Fruit fly (Drosophila melanogaster) whole organism, embryonic: Measurements from ENCODE around the gene Flad1.

ENCODE experiments used
- Ada2b ChIP-seq: fragments of 200-800 bp; sonication (Bioruptor generic); IDR thresholded peaks from 2 replicates; pipeline ENCODE4 v1.3.6; 2022; ENCODE audit warnings: missing biosample characterization, missing genetic modification characterization
- CG10209 ChIP-seq: fragments of 200-800 bp; sonication (Bioruptor generic); optimal IDR thresholded peaks from 3 replicates; lab custom pipeline; 2017; ENCODE audit warnings: missing biosample characterization, mild to moderate bottlenecking, missing genetic modification characterization, missing genetic modification reagents
- CG10267 ChIP-seq: fragments of 200-800 bp; sonication (Bioruptor generic); optimal IDR thresholded peaks from 2 replicates; lab custom pipeline; 2018; ENCODE audit warnings: missing biosample characterization, mild to moderate bottlenecking, missing genetic modification characterization, moderate library complexity
- CG12769 ChIP-seq: fragments of 200-800 bp; sonication (Bioruptor generic); optimal IDR thresholded peaks from 2 replicates; lab custom pipeline; 2019; ENCODE audit warnings: missing biosample characterization, mild to moderate bottlenecking, missing genetic modification characterization, moderate library complexity
- CG15696 ChIP-seq: fragments of 200-800 bp; sonication (Bioruptor generic); optimal IDR thresholded peaks from 2 replicates; lab custom pipeline; 2019; ENCODE audit warnings: missing biosample characterization, mild to moderate bottlenecking, missing genetic modification characterization, moderate library complexity
- CG1647 ChIP-seq: fragments of 200-800 bp; sonication (Bioruptor generic); optimal IDR thresholded peaks from 3 replicates; lab custom pipeline; 2016; ENCODE audit warnings: missing biosample characterization, missing genetic modification characterization
- CG17186 ChIP-seq: fragments of 200-800 bp; sonication (Bioruptor generic); optimal IDR thresholded peaks from 3 replicates; lab custom pipeline; 2017; ENCODE audit warnings: missing biosample characterization, missing genetic modification reagents, missing genetic modification characterization
- CG18599 ChIP-seq: fragments of 200-800 bp; sonication (Bioruptor generic); optimal IDR thresholded peaks from 3 replicates; lab custom pipeline; 2017; ENCODE audit warnings: missing biosample characterization, missing genetic modification characterization, mild to moderate bottlenecking, moderate library complexity, missing genetic modification reagents
- CG18764 ChIP-seq: fragments of 200-800 bp; sonication (Bioruptor generic); optimal IDR thresholded peaks from 3 replicates; lab custom pipeline; 2016; ENCODE audit warnings: missing biosample characterization, missing genetic modification characterization
- CG2712 ChIP-seq: fragments of 200-800 bp; optimal IDR thresholded peaks from 3 replicates; lab custom pipeline; 2019; ENCODE audit warnings: missing biosample characterization, mild to moderate bottlenecking, missing genetic modification characterization, moderate library complexity
- CG31365 ChIP-seq: fragments of 200-800 bp; sonication (Bioruptor generic); optimal IDR thresholded peaks from 2 replicates; lab custom pipeline; 2018; ENCODE audit warnings: missing biosample characterization, mild to moderate bottlenecking, missing genetic modification characterization
- CG31441 ChIP-seq: fragments of 200-800 bp; sonication (Bioruptor generic); IDR thresholded peaks from 2 replicates; pipeline ENCODE4 v1.3.6; 2022; ENCODE audit warnings: missing biosample characterization, missing genetic modification characterization
- CG33213 ChIP-seq: fragments of 200-800 bp; sonication (Bioruptor generic); optimal IDR thresholded peaks from 3 replicates; lab custom pipeline; 2016; ENCODE audit warnings: missing biosample characterization, missing genetic modification characterization
- CG33557 ChIP-seq: fragments of 200-800 bp; sonication (Bioruptor generic); optimal IDR thresholded peaks from 2 replicates; lab custom pipeline; 2019; ENCODE audit warnings: missing biosample characterization, mild to moderate bottlenecking, missing genetic modification characterization, moderate library complexity
- CG4404 ChIP-seq: fragments of 200-800 bp; sonication (Bioruptor generic); IDR thresholded peaks from 2 replicates; pipeline ENCODE4 v1.3.6; 2022; ENCODE audit warnings: missing biosample characterization, missing genetic modification characterization
- CG6254 ChIP-seq: fragments of 200-800 bp; sonication (Bioruptor generic); optimal IDR thresholded peaks from 3 replicates; lab custom pipeline; 2017; ENCODE audit warnings: mild to moderate bottlenecking, missing biosample characterization, missing genetic modification reagents, missing genetic modification characterization
- CG8290 ChIP-seq, 3 experiments: fragments of 200-800 bp; sonication (Bioruptor generic); optimal IDR thresholded peaks; 2 replicates each; lab custom pipeline; 2016 to 2019; ENCODE audit warnings: missing biosample characterization in 3 of 3, missing genetic modification characterization in 3 of 3, mild to moderate bottlenecking in 2 of 3, moderate library complexity in 1 of 3
- CG8359 ChIP-seq: fragments of 200-800 bp; sonication (Bioruptor generic); optimal IDR thresholded peaks from 2 replicates; lab custom pipeline; 2017; ENCODE audit warnings: missing biosample characterization, mild to moderate bottlenecking, missing genetic modification characterization, borderline replicate concordance
- CG9609 ChIP-seq: fragments of 200-800 bp; sonication (Bioruptor generic); optimal IDR thresholded peaks from 3 replicates; lab custom pipeline; 2016; ENCODE audit warnings: missing biosample characterization, missing genetic modification characterization
- D ChIP-seq, 2 experiments: fragments of 200-800 bp in 1 of 2; fragments of >200 bp in 1 of 2; sonication (Bioruptor generic) in 1 of 2; optimal IDR thresholded peaks; 2 replicates in 1 of 2; 3 replicates in 1 of 2; lab custom pipeline; 2017; ENCODE audit warnings: mild to moderate bottlenecking in 1 of 2, missing biosample characterization in 1 of 2, missing genetic modification characterization in 1 of 2, missing genetic modification reagents in 1 of 2
- D19A ChIP-seq: fragments of 200-800 bp; optimal IDR thresholded peaks from 3 replicates; lab custom pipeline; 2019; ENCODE audit warnings: missing biosample characterization, mild to moderate bottlenecking, missing genetic modification characterization, moderate library complexity
- Elba2 ChIP-seq: fragments of 200-800 bp; sonication (Bioruptor generic); optimal IDR thresholded peaks from 3 replicates; lab custom pipeline; 2016; ENCODE audit warnings: missing biosample characterization, missing genetic modification characterization
- Fer2 ChIP-seq: fragments of 200-800 bp; sonication (Bioruptor generic); optimal IDR thresholded peaks from 2 replicates; lab custom pipeline; 2018; ENCODE audit warnings: missing biosample characterization, mild to moderate bottlenecking, missing genetic modification characterization, moderate library complexity
- Max ChIP-seq: fragments of 200-800 bp; sonication (Bioruptor generic); optimal IDR thresholded peaks from 2 replicates; lab custom pipeline; 2016; ENCODE audit warnings: missing biosample characterization, mild to moderate bottlenecking, missing genetic modification characterization
- Mes4 ChIP-seq: fragments of 200-800 bp; sonication (Bioruptor generic); optimal IDR thresholded peaks from 2 replicates; lab custom pipeline; 2016; ENCODE audit warnings: missing biosample characterization, missing genetic modification characterization
- Pdp1 ChIP-seq, 2 experiments: fragments of 200-800 bp; sonication (Bioruptor generic); optimal IDR thresholded peaks; 3 replicates each; lab custom pipeline; 2016; ENCODE audit warnings: missing biosample characterization in 2 of 2, missing genetic modification characterization in 2 of 2, mild to moderate bottlenecking in 1 of 2, moderate library complexity in 1 of 2
- Ptx1 ChIP-seq: fragments of 200-800 bp; sonication (Bioruptor generic); IDR thresholded peaks from 2 replicates; pipeline ENCODE4 v1.3.6; 2022; ENCODE audit warnings: missing biosample characterization, missing genetic modification characterization
- Side ChIP-seq: fragments of 200-800 bp; sonication (Bioruptor generic); optimal IDR thresholded peaks from 2 replicates; lab custom pipeline; 2016; ENCODE audit warnings: missing biosample characterization, missing genetic modification characterization
- Sox100B ChIP-seq: fragments of 200-800 bp; sonication (Bioruptor generic); optimal IDR thresholded peaks from 3 replicates; lab custom pipeline; 2018; ENCODE audit warnings: missing biosample characterization, mild to moderate bottlenecking, missing genetic modification characterization
- Trl ChIP-seq, 3 experiments: fragments of >200 bp in 2 of 3; fragments of 200-800 bp in 1 of 3; sonication (Bioruptor generic) in 1 of 3; optimal IDR thresholded peaks; 2 replicates in 1 of 3; 3 replicates in 2 of 3; lab custom pipeline; 2016 to 2017; ENCODE audit warnings: missing biosample characterization in 1 of 3, missing genetic modification characterization in 1 of 3
- Usf ChIP-seq: fragments of 200-800 bp; sonication (Bioruptor generic); optimal IDR thresholded peaks from 2 replicates; lab custom pipeline; 2017; ENCODE audit warnings: missing genotype, missing biosample characterization, missing genetic modification characterization
- abd-A ChIP-seq: fragments of 200-800 bp; sonication (Bioruptor generic); optimal IDR thresholded peaks from 3 replicates; lab custom pipeline; 2019; ENCODE audit warnings: missing biosample characterization, mild to moderate bottlenecking, missing genetic modification characterization, moderate library complexity
- bab2 ChIP-seq: fragments of 200-800 bp; sonication (Bioruptor generic); optimal IDR thresholded peaks from 2 replicates; lab custom pipeline; 2016; ENCODE audit warnings: missing biosample characterization, missing genetic modification characterization
- bbx ChIP-seq: fragments of 200-800 bp; sonication (Bioruptor generic); IDR thresholded peaks from 2 replicates; pipeline ENCODE4 v1.3.6; 2022; ENCODE audit warnings: missing biosample characterization, missing genetic modification characterization; ENCODE audit not compliant: partially characterized antibody
- chinmo ChIP-seq: fragments of 200-800 bp; sonication (Bioruptor generic); IDR thresholded peaks from 4 replicates; pipeline ENCODE4 v1.3.6; 2022; ENCODE audit warnings: missing biosample characterization, missing genetic modification characterization; ENCODE audit not compliant: partially characterized antibody
- fd102C ChIP-seq: fragments of 200-800 bp; sonication (Bioruptor generic); optimal IDR thresholded peaks from 2 replicates; lab custom pipeline; 2018; ENCODE audit warnings: missing biosample characterization, mild to moderate bottlenecking, missing genetic modification characterization, moderate library complexity
- fd3F ChIP-seq: fragments of 200-800 bp; sonication (Bioruptor generic); optimal IDR thresholded peaks from 2 replicates; lab custom pipeline; 2018; ENCODE audit warnings: missing biosample characterization, mild to moderate bottlenecking, missing genetic modification characterization, moderate library complexity
- fd64A ChIP-seq: fragments of 200-800 bp; sonication (Bioruptor generic); optimal IDR thresholded peaks from 3 replicates; lab custom pipeline; 2018; ENCODE audit warnings: missing biosample characterization, mild to moderate bottlenecking, missing genetic modification characterization
- fru ChIP-seq: fragments of >200 bp; optimal IDR thresholded peaks from 2 replicates; lab custom pipeline; 2017
- grn ChIP-seq: fragments of 200-800 bp; sonication (Bioruptor generic); optimal IDR thresholded peaks from 3 replicates; lab custom pipeline; 2017; ENCODE audit warnings: missing biosample characterization, missing genetic modification characterization
- lab ChIP-seq: fragments of 200-800 bp; sonication (Bioruptor generic); optimal IDR thresholded peaks from 3 replicates; lab custom pipeline; 2017; ENCODE audit warnings: missing biosample characterization, missing genetic modification characterization, mild to moderate bottlenecking, moderate library complexity, missing genetic modification reagents
- lov ChIP-seq, 2 experiments: fragments of 200-800 bp in 1 of 2; fragments of >200 bp in 1 of 2; sonication (Bioruptor generic) in 1 of 2; IDR thresholded peaks in 1 of 2; optimal IDR thresholded peaks in 1 of 2; 2 replicates in 1 of 2; 3 replicates in 1 of 2; pipeline versions ENCODE4 v1.3.6 to Lab custom; 2017 to 2022; ENCODE audit warnings: missing biosample characterization in 1 of 2, missing genetic modification characterization in 1 of 2
- psq ChIP-seq: fragments of 200-800 bp; sonication (Bioruptor generic); optimal IDR thresholded peaks from 2 replicates; lab custom pipeline; 2017; ENCODE audit warnings: missing biosample characterization, missing genetic modification characterization
- scrt ChIP-seq: fragments of 200-800 bp; sonication (Bioruptor generic); optimal IDR thresholded peaks from 2 replicates; lab custom pipeline; 2018; ENCODE audit warnings: missing biosample characterization, mild to moderate bottlenecking, missing genetic modification characterization, moderate library complexity
- so ChIP-seq: fragments of 200-800 bp; sonication (Bioruptor generic); IDR thresholded peaks from 3 replicates; pipeline ENCODE4 v1.3.6; 2022; ENCODE audit warnings: missing biosample characterization, missing genetic modification characterization
- zen ChIP-seq: fragments of 200-800 bp; sonication (Bioruptor generic); optimal IDR thresholded peaks from 3 replicates; lab custom pipeline; 2018; ENCODE audit warnings: missing biosample characterization, mild to moderate bottlenecking, missing genetic modification characterization, moderate library complexity
- zen2 ChIP-seq: fragments of 200-800 bp; sonication (Bioruptor generic); IDR thresholded peaks from 3 replicates; pipeline ENCODE4 v1.3.6; 2022; ENCODE audit warnings: missing biosample characterization, missing genetic modification characterization; ENCODE audit not compliant: partially characterized antibody

Flad1 gene

dm6 chrX:12889075-12889474 is 14.2 kb downstream of the Flad1 start (continued):
- TF ChIP-seq psq (GFP tag; lab: Kevin White, UChicago) (no peak), CG4404 (GFP tag; lab: Robert Waterston, UW) (no peak), Trl (optimal IDR thresholded peaks at IDR 0.05; lab: Kevin White, UChicago) (no peak), Trl (GFP tag; optimal IDR thresholded peaks at IDR 0.05; lab: Kevin White, UChicago) (peak; percentile 5), CG33557 (GFP tag; lab: Kevin White, UChicago) (peak; percentile 32), fd102C (GFP tag; lab: Kevin White, UChicago) (no peak), CG12769 (tag; lab: Kevin White, UChicago) (peak; percentile 69), Mes4 (no peak), CG17186 (GFP tag; lab: Kevin White, UChicago) (no peak), grn (GFP tag; lab: Kevin White, UChicago) (peak; percentile 15), CG1647 (no peak), CG2712 (tag; lab: Kevin White, UChicago) (peak; percentile 31), zen2 (GFP tag; lab: Robert Waterston, UW) (no peak), so (GFP tag; lab: Robert Waterston, UW) (0 out of 3 replicates have a peak, but pooled peaks have one; percentile 23), zen (tag; lab: Kevin White, UChicago) (no peak), CG8359 (GFP tag; lab: Kevin White, UChicago) (peak; percentile 36), CG31365 (peak; percentile 46), Max (GFP tag; lab: Kevin White, UChicago) (no peak), CG15696 (tag; lab: Kevin White, UChicago) (peak; percentile 62), CG10267 (tag; lab: Kevin White, UChicago) (peak; percentile 26), chinmo (0 out of 4 replicates have a peak, but pooled peaks have one; percentile 10), CG9609 (no peak), bab2 (GFP tag; lab: Kevin White, UChicago) (peak; percentile 9), Ada2b (GFP tag; lab: Robert Waterston, UW) (no peak), CG33213 (no peak), scrt (GFP tag; lab: Kevin White, UChicago) (peak; percentile 22), Fer2 (peak; percentile 15), abd-A (peak; percentile 5), Elba2 (GFP tag; lab: Kevin White, UChicago) (no peak), Usf (GFP tag; lab: Kevin White, UChicago) (no peak), Sox100B (peak; percentile 31), lov (optimal IDR thresholded peaks at IDR 0.05; lab: Kevin White, UChicago) (no peak), lov (GFP tag; IDR thresholded peaks at IDR 0.05; lab: Robert Waterston, UW) (peak; percentile 20; the same call in 1 of the 3 replicates), D (optimal IDR thresholded peaks at IDR 0.05; lab: Kevin White, UChicago) (no peak), D (GFP tag; optimal IDR thresholded peaks at IDR 0.05; lab: Kevin White, UChicago) (peak; percentile 28), CG18764 (peak; percentile 20), fru (lab: Kevin White, UChicago) (no peak), fd64A (GFP tag; lab: Kevin White, UChicago) (peak; percentile 72), CG31441 (GFP tag; lab: Robert Waterston, UW) (peak; percentile 47), bbx (GFP tag; lab: Robert Waterston, UW) (no peak), CG8290 (GFP tag; optimal IDR thresholded peaks at IDR 0.05; lab: Kevin White, UChicago) (no peak), CG8290 (tag; optimal IDR thresholded peaks at IDR 0.05; lab: Kevin White, UChicago) (peak in 1 of 2 experiments; percentile 10), fd3F (GFP tag; lab: Kevin White, UChicago) (peak; percentile 8), CG6254 (peak; percentile 56), Ptx1 (GFP tag; lab: Robert Waterston, UW) (no peak), D19A (tag; lab: Kevin White, UChicago) (peak; percentile 7), Pdp1 (GFP tag; optimal IDR thresholded peaks at IDR 0.05; lab: Kevin White, UChicago) (peak in 1 of 2 experiments; percentile 10), lab (GFP tag; lab: Kevin White, UChicago) (peak; percentile 62), Side (GFP tag; lab: Kevin White, UChicago) (peak; percentile 16), CG18599 (GFP tag; lab: Kevin White, UChicago) (peak; percentile 49), CG10209 (GFP tag; lab: Kevin White, UChicago) (peak; percentile 44)
